Fruit fly (Drosophila melanogaster): ENCODE data around the gene PVRAP.

Gene PVRAP

DNA sequence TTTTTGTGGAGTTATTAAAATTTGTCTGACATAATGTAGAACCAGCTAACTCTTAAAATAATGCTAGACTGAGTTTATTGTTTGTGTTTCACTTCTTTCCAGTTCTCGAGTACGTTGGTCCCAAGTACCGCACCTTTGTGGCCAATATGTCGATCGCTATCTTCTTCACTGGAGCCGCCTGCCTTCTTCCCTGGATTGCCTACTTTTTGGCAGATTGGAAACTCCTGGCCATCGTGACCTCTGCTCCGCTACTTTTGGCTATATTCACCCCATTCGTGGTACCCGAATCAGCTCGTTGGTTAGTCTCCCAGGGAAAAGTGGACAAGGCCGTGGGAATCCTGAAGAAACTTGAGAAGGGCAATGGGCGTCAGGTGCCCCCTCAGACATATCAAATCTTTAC lies 73.1 kb downstream of the PVRAP start:
- TF ChIP-seq cnc (optimal IDR thresholded peaks at IDR 0.05): no peak
- TF ChIP-seq cic (GFP tag; optimal IDR thresholded peaks at IDR 0.05): no peak
- TF ChIP-seq pad (GFP tag; optimal IDR thresholded peaks at IDR 0.05): no peak
- TF ChIP-seq CG12768 (GFP tag; optimal IDR thresholded peaks at IDR 0.05): no peak
- no peak for TF ChIP-seq CG11617 (GFP tag; optimal IDR thresholded peaks at IDR 0.05)
- TF ChIP-seq Hr96 (GFP tag; optimal IDR thresholded peaks at IDR 0.05): no peak
- no peak for TF ChIP-seq bab1 (GFP tag; optimal IDR thresholded peaks at IDR 0.05)
- no peak for TF ChIP-seq Crg-1 (GFP tag; optimal IDR thresholded peaks at IDR 0.05)
- TF ChIP-seq Clk (GFP tag; optimal IDR thresholded peaks at IDR 0.05): no peak
- no peak for TF ChIP-seq CG5204 (GFP tag; optimal IDR thresholded peaks at IDR 0.05)
- no peak for TF ChIP-seq ovo (GFP tag; optimal IDR thresholded peaks at IDR 0.05)
- TF ChIP-seq Mnt (GFP tag; optimal IDR thresholded peaks at IDR 0.05): no peak
- TF ChIP-seq tj (GFP tag; optimal IDR thresholded peaks at IDR 0.05): no peak
- TF ChIP-seq CG1620 (GFP tag; optimal IDR thresholded peaks at IDR 0.05): no peak
- TF ChIP-seq kay (GFP tag; ENCODE audit: borderline replicate concordance): no peak

DNA sequence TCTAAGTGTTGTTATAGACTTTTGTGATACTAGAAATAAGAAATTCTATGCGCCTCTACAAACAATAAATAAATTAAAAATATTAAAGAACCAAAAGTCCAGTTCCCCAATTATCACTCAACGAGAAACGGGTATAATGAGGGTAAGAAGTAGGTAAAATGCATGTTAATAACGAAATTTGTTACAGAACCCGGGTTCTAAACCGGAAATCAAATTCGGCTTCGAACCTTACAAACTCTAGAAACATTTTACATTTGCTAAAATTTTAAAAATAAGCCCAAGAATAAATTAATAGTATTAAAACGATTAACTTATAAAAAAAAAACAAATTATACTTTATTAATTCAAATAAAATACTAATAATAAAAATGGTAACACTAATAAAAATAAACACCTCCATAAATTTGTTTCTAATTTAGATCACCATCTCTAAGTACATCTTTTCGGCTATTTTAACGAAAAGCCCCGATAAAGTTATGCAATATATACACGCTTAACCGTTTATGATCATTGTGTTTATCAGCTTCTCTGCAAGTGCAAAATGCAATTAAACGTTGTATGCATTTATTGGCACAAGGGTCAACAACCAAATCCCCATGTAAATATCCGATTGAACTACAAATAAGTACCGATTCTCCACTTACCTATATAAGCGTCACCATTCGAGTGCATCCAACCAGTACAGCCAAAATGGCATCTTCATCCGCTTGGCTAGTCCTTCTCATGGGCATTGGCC lies 74.6 kb downstream of the PVRAP start, which contains the start of gene CG6602:
Gene CG6602, plus strand, starts transcription at position 686 of the 736 bp plus-strand sequence.
- TF ChIP-seq CG14711 (tag; optimal IDR thresholded peaks at IDR 0.05): peak; percentile 26
- peak; percentile 34 for TF ChIP-seq CG7101 (tag; optimal IDR thresholded peaks at IDR 0.05)
- peak; percentile 17 for TF ChIP-seq kay (GFP tag; ENCODE audit: borderline replicate concordance)
- no peak for TF ChIP-seq CG5204 (GFP tag; optimal IDR thresholded peaks at IDR 0.05)
- TF ChIP-seq CG1620 (GFP tag; optimal IDR thresholded peaks at IDR 0.05): peak; percentile 37
- TF ChIP-seq CG7045 (GFP tag; optimal IDR thresholded peaks at IDR 0.05): peak; percentile 67
- no peak for TF ChIP-seq cnc (optimal IDR thresholded peaks at IDR 0.05)
- TF ChIP-seq Clk (GFP tag; optimal IDR thresholded peaks at IDR 0.05): no peak
- TF ChIP-seq Hr96 (GFP tag; optimal IDR thresholded peaks at IDR 0.05): peak; percentile 33
- TF ChIP-seq cic (GFP tag; optimal IDR thresholded peaks at IDR 0.05): no peak
- TF ChIP-seq CG33017 (tag; optimal IDR thresholded peaks at IDR 0.05): no peak
- peak; percentile 30 for TF ChIP-seq pad (GFP tag; optimal IDR thresholded peaks at IDR 0.05)
- TF ChIP-seq toe (GFP tag; optimal IDR thresholded peaks at IDR 0.05): no peak
- TF ChIP-seq CG12768 (GFP tag; optimal IDR thresholded peaks at IDR 0.05): no peak
- TF ChIP-seq tj (GFP tag; optimal IDR thresholded peaks at IDR 0.05): no peak
- TF ChIP-seq CG11617 (GFP tag; optimal IDR thresholded peaks at IDR 0.05): peak; percentile 2
- TF ChIP-seq bab1 (GFP tag; optimal IDR thresholded peaks at IDR 0.05): peak; percentile 43
- TF ChIP-seq Crg-1 (GFP tag; optimal IDR thresholded peaks at IDR 0.05): no peak
- no peak for TF ChIP-seq ovo (GFP tag; optimal IDR thresholded peaks at IDR 0.05)
- peak; percentile 20 for TF ChIP-seq Mnt (GFP tag; optimal IDR thresholded peaks at IDR 0.05)

DNA sequence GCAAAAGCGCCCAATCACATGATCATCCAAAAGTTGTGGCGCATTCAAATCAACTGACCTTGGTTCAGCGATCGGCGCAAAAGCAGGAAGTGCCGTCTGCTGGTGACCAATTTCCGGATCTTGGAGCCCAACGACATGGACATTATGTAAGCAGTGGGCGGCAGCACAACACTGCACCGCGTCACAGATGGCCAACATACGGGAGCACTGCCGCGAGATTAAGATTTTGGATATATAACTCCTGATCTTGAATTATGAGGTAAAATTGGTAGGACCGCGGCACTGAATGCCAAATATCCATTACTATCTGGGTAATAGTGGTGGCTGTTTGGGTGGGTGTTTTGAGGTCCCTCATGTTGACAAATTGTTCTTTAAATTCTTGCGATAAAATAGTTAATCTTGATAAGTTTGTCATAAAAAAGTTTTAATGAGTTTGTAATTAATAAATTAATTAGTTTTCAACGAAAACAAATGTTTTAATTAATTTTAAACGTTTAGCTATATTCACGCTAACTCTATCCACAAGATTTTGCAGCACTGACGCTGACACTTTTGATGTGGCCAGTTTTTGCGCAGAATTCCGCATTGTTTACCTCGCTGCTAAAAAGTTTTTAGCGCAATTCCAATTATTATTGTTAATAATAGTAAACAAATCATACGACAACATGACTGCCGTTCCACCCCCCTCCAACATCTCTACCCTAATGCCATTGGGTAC lies 78.1 kb downstream of the PVRAP start, which contains the start of the genes CG13295 and CG6610:
Gene CG13295, minus strand, starts transcription at position 271 of the 718 bp plus-strand sequence.
Gene CG6610, plus strand, starts transcription at position 562 of the 718 bp plus-strand sequence.
- TF ChIP-seq CG11617 (GFP tag; optimal IDR thresholded peaks at IDR 0.05): peak; percentile 32
- peak; percentile 25 for TF ChIP-seq pad (GFP tag; optimal IDR thresholded peaks at IDR 0.05)
- peak; percentile 49 for TF ChIP-seq CG5204 (GFP tag; optimal IDR thresholded peaks at IDR 0.05)
- peak; percentile 63 for TF ChIP-seq CG1620 (GFP tag; optimal IDR thresholded peaks at IDR 0.05)
- peak; percentile 40 for TF ChIP-seq Clk (GFP tag; optimal IDR thresholded peaks at IDR 0.05)
- no peak for TF ChIP-seq kay (GFP tag; ENCODE audit: borderline replicate concordance)
- peak; percentile 73 for TF ChIP-seq toe (GFP tag; optimal IDR thresholded peaks at IDR 0.05)
- TF ChIP-seq CG33017 (tag; optimal IDR thresholded peaks at IDR 0.05): peak; percentile 10
- TF ChIP-seq cnc (optimal IDR thresholded peaks at IDR 0.05): no peak
- peak; percentile 23 for TF ChIP-seq CG14711 (tag; optimal IDR thresholded peaks at IDR 0.05)
- peak; percentile 54 for TF ChIP-seq bab1 (GFP tag; optimal IDR thresholded peaks at IDR 0.05)
- TF ChIP-seq Hr96 (GFP tag; optimal IDR thresholded peaks at IDR 0.05): peak; percentile 71
- TF ChIP-seq tj (GFP tag; optimal IDR thresholded peaks at IDR 0.05): no peak
- peak; percentile 1 for TF ChIP-seq cic (GFP tag; optimal IDR thresholded peaks at IDR 0.05)
- peak; percentile 24 for TF ChIP-seq CG12768 (GFP tag; optimal IDR thresholded peaks at IDR 0.05)
- peak; percentile 56 for TF ChIP-seq CG7101 (tag; optimal IDR thresholded peaks at IDR 0.05)
- TF ChIP-seq Mnt (GFP tag; optimal IDR thresholded peaks at IDR 0.05): peak; percentile 46
- no peak for TF ChIP-seq ovo (GFP tag; optimal IDR thresholded peaks at IDR 0.05)
- TF ChIP-seq Crg-1 (GFP tag; optimal IDR thresholded peaks at IDR 0.05): peak; percentile 52
- TF ChIP-seq CG7045 (GFP tag; optimal IDR thresholded peaks at IDR 0.05): peak; percentile 46
